Worm (Caenorhabditis elegans): ENCODE measurements around the gene srj-27.

Gene srj-27

ce11 chrV:15127413-15127812, at the start of gene srj-27:
srj-27 (minus strand) TSS chrV:15127513.
- TF ChIP-seq duxl-1 (tag; optimal IDR thresholded peaks at IDR 0.05; ENCODE audit: poor library complexity) (no peak), unc-39 (tag; optimal IDR thresholded peaks at IDR 0.05) (no peak), hlh-11 (tag; optimal IDR thresholded peaks at IDR 0.05) (no peak), zip-2 (tag; optimal IDR thresholded peaks at IDR 0.05) (no peak), nhr-6 (tag; optimal IDR thresholded peaks at IDR 0.05) (no peak), lim-7 (GFP tag; IDR thresholded peaks at IDR 0.05) (no peak), T26A8.4 (GFP tag; IDR thresholded peaks at IDR 0.05) (no peak)

- TF ChIP-seq hif-1 (tag; optimal IDR thresholded peaks at IDR 0.05) (peak in 1 of 2 experiments; percentile 31), lin-15B (tag; optimal IDR thresholded peaks at IDR 0.05) (no peak), mes-2 (tag; optimal IDR thresholded peaks at IDR 0.05; ENCODE audit: poor library complexity, severe bottlenecking) (no peak), nhr-28 (tag; optimal IDR thresholded peaks at IDR 0.05) (peak; percentile 19)
Observed at ce11 chrV:15175459-15175858, 48.1 kb upstream of the srj-27 start, which contains the start of gene clec-47. clec-47 (plus strand) TSS chrV:15175759.

ce11 chrV:15168018-15168417, 40.7 kb upstream of the srj-27 start:
- TF ChIP-seq hlh-30 (tag; optimal IDR thresholded peaks at IDR 0.05; ENCODE audit: insufficient read depth) = peak; percentile 43
- TF ChIP-seq nhr-28 (tag; optimal IDR thresholded peaks at IDR 0.05) = peak; percentile 74

- no peak for TF ChIP-seq Y48G9A.11 (GFP tag; IDR thresholded peaks at IDR 0.05)
- no peak for TF ChIP-seq zip-11 (GFP tag; IDR thresholded peaks at IDR 0.05)
- TF ChIP-seq unc-39 (tag; optimal IDR thresholded peaks at IDR 0.05) = no peak
- no peak for TF ChIP-seq spr-3 (GFP tag; optimal IDR thresholded peaks at IDR 0.05)
- no peak for TF ChIP-seq lim-7 (GFP tag; IDR thresholded peaks at IDR 0.05)
- TF ChIP-seq aha-1 (tag) = no peak
- no peak for TF ChIP-seq dmd-8 (GFP tag; IDR thresholded peaks at IDR 0.05)
- TF ChIP-seq D1046.2 (GFP tag; IDR thresholded peaks at IDR 0.05) = no peak
- no peak for TF ChIP-seq rbr-2 (tag; optimal IDR thresholded peaks at IDR 0.05)
- TF ChIP-seq snpc-1.2 (GFP tag; IDR thresholded peaks at IDR 0.05) = no peak
- no peak for TF ChIP-seq tag-97 (GFP tag; IDR thresholded peaks at IDR 0.05)
- no peak for TF ChIP-seq dmd-9 (GFP tag; IDR thresholded peaks at IDR 0.05)
- TF ChIP-seq lir-3 (tag; optimal IDR thresholded peaks at IDR 0.05) = no peak
- TF ChIP-seq lsy-2 (tag; optimal IDR thresholded peaks at IDR 0.05) = no peak
Observed at ce11 chrV:15162697-15163096, 35.4 kb upstream of the srj-27 start, which contains the start of gene srz-11. srz-11 (plus strand) TSS chrV:15163082.

ce11 chrV:15158691-15159090, 31.4 kb upstream of the srj-27 start, which contains the start of gene str-45:
str-45 (plus strand) TSS chrV:15158991.
- no peak for TF ChIP-seq rbr-2 (tag; optimal IDR thresholded peaks at IDR 0.05)
- TF ChIP-seq aha-1 (tag) = no peak
- TF ChIP-seq nhr-76 (tag; optimal IDR thresholded peaks at IDR 0.05) = no peak
- no peak for TF ChIP-seq set-16 (GFP tag; IDR thresholded peaks at IDR 0.05)
- no peak for TF ChIP-seq nhr-41 (GFP tag; IDR thresholded peaks at IDR 0.05)
- no peak for TF ChIP-seq Y105C5A.15 (GFP tag; IDR thresholded peaks at IDR 0.05)

DNA sequence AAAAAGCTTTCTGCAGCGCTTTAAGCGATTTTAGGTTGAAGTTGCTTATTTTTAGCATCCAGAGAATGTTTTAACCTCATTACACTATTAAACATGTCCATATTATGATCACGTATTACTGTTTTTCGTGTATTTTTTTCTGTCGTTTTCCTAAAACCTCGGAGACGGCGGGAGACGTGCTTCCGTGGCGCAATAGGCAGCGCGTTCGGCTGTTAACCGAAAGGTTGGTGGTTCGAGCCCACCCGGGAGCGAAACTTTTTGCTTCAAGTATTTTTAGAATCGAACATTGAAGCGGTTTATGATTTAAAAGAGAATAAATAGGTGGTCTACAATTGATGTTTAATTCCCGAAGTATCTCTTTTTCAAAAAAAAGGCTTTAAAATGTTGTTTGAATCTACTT, 29.2 kb upstream of the srj-27 start:
- TF ChIP-seq lim-7 (GFP tag; IDR thresholded peaks at IDR 0.05) (0 out of 2 replicates have a peak, but pooled peaks have one; percentile 68), D1046.2 (GFP tag; IDR thresholded peaks at IDR 0.05) (peak; percentile 51; the same call in 1 of the 2 replicates), nhr-28 (tag; optimal IDR thresholded peaks at IDR 0.05) (no peak), mes-2 (tag; optimal IDR thresholded peaks at IDR 0.05; ENCODE audit: poor library complexity, severe bottlenecking) (no peak), F26F4.8 (GFP tag; conservative IDR thresholded peaks at IDR 0.05) (peak; percentile 76; the same call in 1 of the 2 replicates), unc-130 (GFP tag; optimal IDR thresholded peaks at IDR 0.05) (peak; percentile 9)
